Worm (Caenorhabditis elegans) whole organism, L4/young adult: ENCODE results near the gene srlf-9.

Source experiments
- W03F9.2 ChIP-seq: fragments of 150-350 bp; optimal IDR thresholded peaks from 2 replicates; lab custom pipeline; 2014; ENCODE audit warnings: missing biosample characterization, missing genetic modification characterization
- dao-5 ChIP-seq: sonication (generic microtip); optimal IDR thresholded peaks from 2 replicates; lab custom pipeline; 2016; ENCODE audit warnings: missing genotype, missing genetic modification characterization, moderate library complexity, missing compliant biosample characterization

- TF ChIP-seq W03F9.2 (tag; lab: Kevin White, UChicago), result no peak
- TF ChIP-seq dao-5 (tag; lab: Kevin White, UChicago), result no peak
Measured at ce11 chrIII:13380196-13380595, 21.4 kb downstream of the srlf-9 start, which contains the start of gene T03F6.6.
